Fruit fly (Drosophila melanogaster) whole organism, embryonic: ENCODE measurements around the gene gl.

Experiments used
- Blimp-1 ChIP-seq: fragments of 200-800 bp; sonication (Bioruptor generic); optimal IDR thresholded peaks from 3 replicates; lab custom pipeline; 2018; ENCODE audit warnings: missing biosample characterization, missing genetic modification characterization, mild to moderate bottlenecking, moderate library complexity, missing genetic modification reagents
- CG10209 ChIP-seq: fragments of 200-800 bp; sonication (Bioruptor generic); optimal IDR thresholded peaks from 3 replicates; lab custom pipeline; 2017; ENCODE audit warnings: missing biosample characterization, mild to moderate bottlenecking, missing genetic modification characterization, missing genetic modification reagents
- CG10321 ChIP-seq: fragments of 200-800 bp; sonication (Bioruptor generic); IDR thresholded peaks from 2 replicates; pipeline ENCODE4 v1.3.6; 2022; ENCODE audit warnings: missing biosample characterization, missing genetic modification characterization
- CG10959 ChIP-seq: fragments of 200-800 bp; sonication (Bioruptor generic); IDR thresholded peaks from 2 replicates; pipeline ENCODE4 v1.3.6; 2022; ENCODE audit warnings: missing biosample characterization, missing genetic modification characterization
- CG11695 ChIP-seq: fragments of 200-800 bp; sonication (Bioruptor generic); IDR thresholded peaks from 3 replicates; pipeline ENCODE4 v1.3.6; 2022; ENCODE audit warnings: missing biosample characterization, missing genetic modification characterization
- CG11723 ChIP-seq: fragments of 200-800 bp; sonication (Bioruptor generic); optimal IDR thresholded peaks from 2 replicates; lab custom pipeline; 2017; ENCODE audit warnings: missing biosample characterization, mild to moderate bottlenecking, missing genetic modification characterization
- CG12236 ChIP-seq: fragments of 200-800 bp; sonication (Bioruptor generic); optimal IDR thresholded peaks from 2 replicates; lab custom pipeline; 2016; ENCODE audit warnings: missing biosample characterization, missing genetic modification characterization
- CG1233 ChIP-seq: fragments of 200-800 bp; sonication (Bioruptor generic); optimal IDR thresholded peaks from 4 replicates; lab custom pipeline; 2018; ENCODE audit warnings: missing biosample characterization, mild to moderate bottlenecking, missing genetic modification characterization
- CG13296 ChIP-seq: fragments of 200-800 bp; sonication (Bioruptor generic); optimal IDR thresholded peaks from 3 replicates; lab custom pipeline; 2018; ENCODE audit warnings: missing biosample characterization, mild to moderate bottlenecking, missing genetic modification characterization
- CG14860 ChIP-seq: fragments of 200-800 bp; sonication (Bioruptor generic); IDR thresholded peaks from 3 replicates; pipeline ENCODE4 v1.3.6; 2022; ENCODE audit warnings: missing biosample characterization, missing genetic modification characterization; ENCODE audit not compliant: partially characterized antibody
- CG14965 ChIP-seq: fragments of 200-800 bp; sonication (Bioruptor generic); optimal IDR thresholded peaks from 2 replicates; lab custom pipeline; 2016; ENCODE audit warnings: missing biosample characterization, missing genetic modification characterization, borderline replicate concordance
- CG15011 ChIP-seq: fragments of 200-800 bp; sonication (Bioruptor generic); optimal IDR thresholded peaks from 3 replicates; lab custom pipeline; 2018; ENCODE audit warnings: missing biosample characterization, mild to moderate bottlenecking, missing genetic modification characterization
- CG1602 ChIP-seq: fragments of 200-800 bp; sonication (Bioruptor generic); optimal IDR thresholded peaks from 3 replicates; lab custom pipeline; 2016; ENCODE audit warnings: missing biosample characterization, missing genetic modification characterization
- CG1603 ChIP-seq: fragments of 200-800 bp; sonication (Bioruptor generic); optimal IDR thresholded peaks from 2 replicates; lab custom pipeline; 2019; ENCODE audit warnings: missing biosample characterization, mild to moderate bottlenecking, missing genetic modification characterization, moderate library complexity
- CG16813 ChIP-seq: fragments of 200-800 bp; sonication (Bioruptor generic); IDR thresholded peaks from 3 replicates; pipeline ENCODE4 v1.3.6; 2022; ENCODE audit warnings: missing biosample characterization, missing genetic modification characterization; ENCODE audit not compliant: partially characterized antibody
- CG1792 ChIP-seq: fragments of 200-800 bp; sonication (Bioruptor generic); optimal IDR thresholded peaks from 2 replicates; lab custom pipeline; 2016; ENCODE audit warnings: missing biosample characterization, missing genetic modification characterization
- CG18476 ChIP-seq: fragments of 200-800 bp; sonication (Bioruptor generic); optimal IDR thresholded peaks from 2 replicates; lab custom pipeline; 2016; ENCODE audit warnings: missing biosample characterization, mild to moderate bottlenecking, missing genetic modification characterization
- CG18619 ChIP-seq: fragments of 200-800 bp; sonication (Bioruptor generic); optimal IDR thresholded peaks from 3 replicates; lab custom pipeline; 2017; ENCODE audit warnings: missing biosample characterization, mild to moderate bottlenecking, missing genetic modification characterization
- CG2678 ChIP-seq: fragments of 200-800 bp; sonication (Bioruptor generic); optimal IDR thresholded peaks from 3 replicates; lab custom pipeline; 2019; ENCODE audit warnings: missing biosample characterization, mild to moderate bottlenecking, missing genetic modification characterization, moderate library complexity
- CG30020 ChIP-seq: fragments of 200-800 bp; optimal IDR thresholded peaks from 2 replicates; lab custom pipeline; 2019; ENCODE audit warnings: missing biosample characterization, mild to moderate bottlenecking, missing genetic modification characterization, moderate library complexity
- CG3995 ChIP-seq: fragments of 200-800 bp; sonication (Bioruptor generic); optimal IDR thresholded peaks from 3 replicates; lab custom pipeline; 2016; ENCODE audit warnings: missing biosample characterization, missing genetic modification characterization
- CG4282 ChIP-seq: fragments of 200-800 bp; sonication (Bioruptor generic); optimal IDR thresholded peaks from 2 replicates; lab custom pipeline; 2016; ENCODE audit warnings: missing biosample characterization, missing genetic modification characterization
- CG5953 ChIP-seq: fragments of 200-800 bp; sonication (Bioruptor generic); IDR thresholded peaks from 2 replicates; pipeline ENCODE4 v1.3.6; 2022; ENCODE audit warnings: missing biosample characterization, missing genetic modification characterization
- CG7839 ChIP-seq: fragments of 200-800 bp; sonication (Bioruptor generic); optimal IDR thresholded peaks from 3 replicates; lab custom pipeline; 2018; ENCODE audit warnings: missing biosample characterization, mild to moderate bottlenecking, missing genetic modification characterization, moderate library complexity
- Dp ChIP-seq: fragments of 200-800 bp; sonication (Bioruptor generic); optimal IDR thresholded peaks from 2 replicates; lab custom pipeline; 2018; ENCODE audit warnings: missing biosample characterization, mild to moderate bottlenecking, missing genetic modification characterization, moderate library complexity
- Dref ChIP-seq: fragments of 200-800 bp; sonication (Bioruptor generic); IDR thresholded peaks from 2 replicates; pipeline ENCODE4 v1.3.6; 2022; ENCODE audit warnings: missing biosample characterization, missing genetic modification characterization
- Ets65A ChIP-seq: fragments of 200-800 bp; sonication (Bioruptor generic); peaks from one replicate; lab custom pipeline; 2016; ENCODE audit warnings: missing biosample characterization, missing genetic modification characterization
- H2.0 ChIP-seq: fragments of 200-800 bp; sonication (Bioruptor generic); IDR thresholded peaks from 2 replicates; pipeline ENCODE4 v1.3.6; 2022; ENCODE audit warnings: missing biosample characterization, missing genetic modification characterization
- Hey ChIP-seq: fragments of 200-800 bp; sonication (Bioruptor generic); optimal IDR thresholded peaks from 3 replicates; lab custom pipeline; 2018; ENCODE audit warnings: missing biosample characterization, mild to moderate bottlenecking, missing genetic modification characterization
- Meics ChIP-seq: fragments of 200-800 bp; sonication (Bioruptor generic); optimal IDR thresholded peaks from 2 replicates; lab custom pipeline; 2017; ENCODE audit warnings: missing biosample characterization, mild to moderate bottlenecking, missing genetic modification characterization
- Pdp1 ChIP-seq, 2 experiments: fragments of 200-800 bp; sonication (Bioruptor generic); optimal IDR thresholded peaks; 3 replicates each; lab custom pipeline; 2016; ENCODE audit warnings: missing biosample characterization in 2 of 2, missing genetic modification characterization in 2 of 2, mild to moderate bottlenecking in 1 of 2, moderate library complexity in 1 of 2
- Rx ChIP-seq: fragments of 200-800 bp; sonication (Bioruptor generic); IDR thresholded peaks from 2 replicates; pipeline ENCODE4 v1.3.6; 2022; ENCODE audit warnings: missing biosample characterization, missing genetic modification characterization
- bbx ChIP-seq: fragments of 200-800 bp; sonication (Bioruptor generic); IDR thresholded peaks from 2 replicates; pipeline ENCODE4 v1.3.6; 2022; ENCODE audit warnings: missing biosample characterization, missing genetic modification characterization; ENCODE audit not compliant: partially characterized antibody
- btn ChIP-seq: fragments of 200-800 bp; sonication (Bioruptor generic); optimal IDR thresholded peaks from 2 replicates; lab custom pipeline; 2016; ENCODE audit warnings: missing biosample characterization, missing genetic modification characterization
- chinmo ChIP-seq: fragments of 200-800 bp; sonication (Bioruptor generic); IDR thresholded peaks from 4 replicates; pipeline ENCODE4 v1.3.6; 2022; ENCODE audit warnings: missing biosample characterization, missing genetic modification characterization; ENCODE audit not compliant: partially characterized antibody
- dati ChIP-seq: fragments of 200-800 bp; sonication (Bioruptor generic); IDR thresholded peaks from 2 replicates; pipeline ENCODE4 v1.3.6; 2022; ENCODE audit warnings: missing biosample characterization, missing genetic modification characterization
- eyg ChIP-seq: fragments of 200-800 bp; sonication (Bioruptor generic); optimal IDR thresholded peaks from 3 replicates; lab custom pipeline; 2016; ENCODE audit warnings: missing biosample characterization, missing genetic modification characterization
- fu2 ChIP-seq: fragments of 200-800 bp; sonication (Bioruptor generic); optimal IDR thresholded peaks from 2 replicates; lab custom pipeline; 2016; ENCODE audit warnings: missing biosample characterization, missing genetic modification characterization
- gcm ChIP-seq: fragments of 200-800 bp; sonication (Bioruptor generic); optimal IDR thresholded peaks from 2 replicates; lab custom pipeline; 2019; ENCODE audit warnings: missing biosample characterization, mild to moderate bottlenecking, missing genetic modification characterization, moderate library complexity
- ind ChIP-seq: fragments of 200-800 bp; sonication (Bioruptor generic); optimal IDR thresholded peaks from 3 replicates; lab custom pipeline; 2016; ENCODE audit warnings: missing biosample characterization, missing genetic modification characterization
- inv ChIP-seq: fragments of 200-800 bp; sonication (Bioruptor generic); IDR thresholded peaks from 2 replicates; pipeline ENCODE4 v1.3.6; 2022; ENCODE audit warnings: missing biosample characterization, missing genetic modification characterization; ENCODE audit not compliant: partially characterized antibody
- mam ChIP-seq: fragments of 200-800 bp; sonication (Bioruptor generic); optimal IDR thresholded peaks from 3 replicates; lab custom pipeline; 2016; ENCODE audit warnings: missing biosample characterization, missing genetic modification characterization
- mirr ChIP-seq: fragments of 200-800 bp; sonication (Bioruptor generic); optimal IDR thresholded peaks from 3 replicates; lab custom pipeline; 2018; ENCODE audit warnings: missing biosample characterization, mild to moderate bottlenecking, missing genetic modification characterization
- nerfin-1 ChIP-seq: fragments of 200-800 bp; sonication (Bioruptor generic); optimal IDR thresholded peaks from 3 replicates; lab custom pipeline; 2019; ENCODE audit warnings: missing biosample characterization, mild to moderate bottlenecking, missing genetic modification characterization, moderate library complexity
- nmo ChIP-seq: fragments of 200-800 bp; sonication (Bioruptor generic); optimal IDR thresholded peaks from 2 replicates; lab custom pipeline; 2018; ENCODE audit warnings: missing biosample characterization, mild to moderate bottlenecking, missing genetic modification characterization, moderate library complexity
- rib ChIP-seq: fragments of 200-800 bp; sonication (Bioruptor generic); IDR thresholded peaks from 2 replicates; pipeline ENCODE4 v1.3.6; 2022; ENCODE audit warnings: missing biosample characterization, missing genetic modification characterization
- trh ChIP-seq: fragments of 200-800 bp; sonication (Bioruptor generic); optimal IDR thresholded peaks from 2 replicates; lab custom pipeline; 2016; ENCODE audit warnings: missing biosample characterization, missing genetic modification characterization
- ttk ChIP-seq: fragments of 200-800 bp; sonication (Bioruptor generic); IDR thresholded peaks from 2 replicates; pipeline ENCODE4 v2.1.2; 2022; ENCODE audit warnings: missing biosample characterization, missing genetic modification characterization
- zf30C ChIP-seq: fragments of 200-800 bp; sonication (Bioruptor generic); optimal IDR thresholded peaks from 3 replicates; lab custom pipeline; 2018; ENCODE audit warnings: missing biosample characterization, mild to moderate bottlenecking, missing genetic modification characterization

gl gene

DNA sequence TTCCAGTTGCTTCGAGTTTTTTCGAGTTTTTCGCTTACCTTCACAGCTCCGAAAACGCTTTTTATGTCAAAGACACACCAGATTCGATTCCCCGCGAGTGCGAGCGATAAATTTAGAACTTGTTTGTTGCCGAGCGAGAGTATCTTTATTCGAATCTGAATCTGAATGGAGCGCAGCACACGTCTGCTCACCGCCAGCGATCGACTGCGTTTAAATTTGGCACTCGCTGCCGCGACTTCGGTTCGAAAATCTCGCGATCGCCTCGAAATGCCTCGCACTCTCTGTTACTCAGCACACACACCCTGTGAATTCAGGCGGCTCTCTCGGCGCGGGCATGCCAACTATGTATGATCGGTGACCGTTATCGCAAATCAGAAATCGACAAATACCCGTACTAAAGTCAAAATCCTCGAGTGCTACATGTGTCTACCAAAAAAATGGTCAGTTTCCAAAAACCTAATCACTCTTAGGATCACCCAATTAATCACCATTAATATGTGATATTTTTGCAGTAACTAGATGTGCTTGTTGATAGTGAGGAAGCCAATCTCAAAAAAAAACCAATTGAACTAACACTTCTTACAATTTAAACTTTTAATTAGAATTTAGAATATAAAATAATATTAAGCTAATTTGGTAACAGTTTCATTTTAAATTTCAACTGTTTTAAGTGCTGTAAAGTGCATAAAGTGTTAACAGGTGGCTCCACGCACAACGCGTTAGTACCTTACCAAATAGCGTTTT, 26.6 kb upstream of the gl start, which contains the start of gene Vha100-2 (continued):
- TF ChIP-seq Rx (GFP tag; lab: Robert Waterston, UW) = no peak
- no peak for TF ChIP-seq gcm (GFP tag; lab: Kevin White, UChicago)
- no peak for TF ChIP-seq dati (GFP tag; lab: Robert Waterston, UW)
- no peak for TF ChIP-seq fu2 (GFP tag; lab: Kevin White, UChicago)
- TF ChIP-seq ind (GFP tag; lab: Kevin White, UChicago) = peak; percentile 51
- TF ChIP-seq Pdp1 (GFP tag; optimal IDR thresholded peaks at IDR 0.05; lab: Kevin White, UChicago) = no peak
- peak; percentile 63 for TF ChIP-seq Dp (GFP tag; lab: Kevin White, UChicago)
- no peak for TF ChIP-seq CG14965 (GFP tag; lab: Kevin White, UChicago)
- peak; percentile 90 for TF ChIP-seq CG3995
- TF ChIP-seq CG1792 = no peak
- peak; percentile 8 for TF ChIP-seq CG15011
- no peak for TF ChIP-seq nerfin-1 (tag; lab: Kevin White, UChicago)
- peak; percentile 1 for TF ChIP-seq CG7839
- no peak for TF ChIP-seq trh
- TF ChIP-seq CG4282 = no peak
- TF ChIP-seq nmo (GFP tag; lab: Kevin White, UChicago) = peak; percentile 54
- TF ChIP-seq CG1602 = no peak
- TF ChIP-seq CG5953 (GFP tag; lab: Robert Waterston, UW) = peak; percentile 61; the same call in 1 of the 2 replicates
- peak; percentile 81 for TF ChIP-seq rib (GFP tag; lab: Robert Waterston, UW)
- no peak for TF ChIP-seq btn (GFP tag; lab: Kevin White, UChicago)
- TF ChIP-seq CG30020 = no peak
- TF ChIP-seq Meics = peak; percentile 41
- no peak for TF ChIP-seq CG1233 (GFP tag; lab: Kevin White, UChicago)
- no peak for TF ChIP-seq CG18476 (GFP tag; lab: Kevin White, UChicago)
- TF ChIP-seq chinmo (GFP tag; lab: Robert Waterston, UW) = peak; percentile 72; the same call in 2 of the 4 replicates
- no peak for TF ChIP-seq CG12236 (GFP tag; lab: Kevin White, UChicago)
- TF ChIP-seq CG2678 (tag; lab: Kevin White, UChicago) = peak; percentile 33
- TF ChIP-seq CG13296 = peak; percentile 56
- TF ChIP-seq Ets65A (GFP tag; lab: Kevin White, UChicago) = no peak
- TF ChIP-seq zf30C (GFP tag; lab: Kevin White, UChicago) = peak; percentile 7
- TF ChIP-seq CG16813 (GFP tag; lab: Robert Waterston, UW) = no peak
- TF ChIP-seq CG11723 (GFP tag; lab: Kevin White, UChicago) = no peak
- peak; percentile 45 for TF ChIP-seq Dref
- no peak for TF ChIP-seq CG10209 (GFP tag; lab: Kevin White, UChicago)
- TF ChIP-seq eyg (GFP tag; lab: Kevin White, UChicago) = no peak
- TF ChIP-seq CG11695 (GFP tag; lab: Robert Waterston, UW) = peak; percentile 48; the same call in 1 of the 3 replicates
- no peak for TF ChIP-seq CG10959 (GFP tag; lab: Robert Waterston, UW)
- TF ChIP-seq CG14860 (GFP tag; lab: Robert Waterston, UW) = peak; percentile 41; the same call in 1 of the 3 replicates
- TF ChIP-seq mirr (GFP tag; lab: Kevin White, UChicago) = peak; percentile 70
- no peak for TF ChIP-seq CG18619
- peak; percentile 7 for TF ChIP-seq Blimp-1 (GFP tag; lab: Kevin White, UChicago)
- TF ChIP-seq Hey = no peak
- peak; percentile 71 for TF ChIP-seq bbx
- no peak for TF ChIP-seq CG10321 (GFP tag; lab: Robert Waterston, UW)
- no peak for TF ChIP-seq inv
- peak; percentile 22 for TF ChIP-seq mam
- TF ChIP-seq CG1603 (tag; lab: Kevin White, UChicago) = peak; percentile 67
- no peak for TF ChIP-seq ttk (GFP tag; lab: Robert Waterston, UW)
- peak; percentile 45 for TF ChIP-seq H2.0 (GFP tag; lab: Robert Waterston, UW)
